Worm (Caenorhabditis elegans) whole organism, midembryonic: ENCODE results near the gene syx-18.

Experiments
- T22C8.4 ChIP-seq: fragments of 200-800 bp; sonication (Bioruptor generic); IDR thresholded peaks from 2 replicates; pipeline ENCODE4 v1.3.6; 2022; ENCODE audit warnings: missing genetic modification characterization, missing compliant biosample characterization
- cog-1 ChIP-seq: sonication (generic microtip); optimal IDR thresholded peaks from 2 replicates; lab custom pipeline; 2016; ENCODE audit warnings: missing genetic modification characterization, missing compliant biosample characterization
- flt-1 ChIP-seq: fragments of 200-800 bp; sonication (Bioruptor generic); IDR thresholded peaks from 2 replicates; pipeline ENCODE4 v1.3.6; 2022; ENCODE audit warnings: missing genetic modification characterization, missing compliant biosample characterization
- klf-2 ChIP-seq: fragments of 200-800 bp; sonication (Bioruptor generic); conservative IDR thresholded peaks from 2 replicates; pipeline ENCODE4 v1.3.6; 2022; ENCODE audit warnings: missing genetic modification reagents, missing genetic modification characterization, missing compliant biosample characterization
- med-1 ChIP-seq: sonication (generic microtip); optimal IDR thresholded peaks from 2 replicates; lab custom pipeline; 2017; ENCODE audit warnings: missing genetic modification characterization, mild to moderate bottlenecking, missing compliant biosample characterization, antibody characterized with exemption, missing genetic modification reagents; ENCODE audit not compliant: insufficient read depth
- ref-1 ChIP-seq: fragments of 200-800 bp; sonication (Bioruptor generic); conservative IDR thresholded peaks from 2 replicates; pipeline ENCODE4 v1.3.6; 2022; ENCODE audit warnings: missing genetic modification reagents, missing genetic modification characterization, missing compliant biosample characterization
- tab-1 ChIP-seq: fragments of 200-800 bp; sonication (Bioruptor generic); IDR thresholded peaks from 2 replicates; pipeline ENCODE4 v1.3.6; 2022; ENCODE audit warnings: missing genetic modification characterization, missing compliant biosample characterization
- ztf-23 ChIP-seq: fragments of 200-800 bp; sonication (Bioruptor generic); IDR thresholded peaks from 2 replicates; pipeline ENCODE4 v1.3.6; 2022; ENCODE audit warnings: missing genetic modification reagents, missing genetic modification characterization, missing compliant biosample characterization
- ztf-29 ChIP-seq: fragments of 200-800 bp; sonication (Bioruptor generic); IDR thresholded peaks from 2 replicates; pipeline ENCODE4 v1.3.6; 2022; ENCODE audit warnings: missing genetic modification reagents, missing genetic modification characterization, missing compliant biosample characterization

ce11 chrV:6697552-6697951 lies 42.3 kb upstream of the syx-18 start, which contains the start of gene W02F12.2:
- TF ChIP-seq klf-2 (GFP tag; lab: Robert Waterston, UW) = no peak
- no peak for TF ChIP-seq tab-1 (GFP tag; lab: Robert Waterston, UW)
- no peak for TF ChIP-seq flt-1 (GFP tag; lab: Robert Waterston, UW)
- TF ChIP-seq ztf-23 (GFP tag; lab: Robert Waterston, UW) = no peak
- TF ChIP-seq ref-1 (GFP tag; lab: Robert Waterston, UW) = no peak
- TF ChIP-seq ztf-29 (GFP tag; lab: Robert Waterston, UW) = no peak
- TF ChIP-seq med-1 = no peak
- no peak for TF ChIP-seq cog-1 (tag; lab: Kevin White, UChicago)
- no peak for TF ChIP-seq T22C8.4
